Worm (Caenorhabditis elegans) whole organism, young adult: ENCODE results near the gene E02H1.6.

Experiments
- F10E7.11 ChIP-seq: sonication (generic microtip); optimal IDR thresholded peaks from 2 replicates; lab custom pipeline; 2017; ENCODE audit warnings: mild to moderate bottlenecking, missing genetic modification characterization, moderate library complexity, missing compliant biosample characterization
- F22D6.2 ChIP-seq: sonication (generic microtip); optimal IDR thresholded peaks from 2 replicates; lab custom pipeline; 2016; ENCODE audit warnings: mild to moderate bottlenecking, missing genetic modification characterization, missing compliant biosample characterization
- F23B12.7 ChIP-seq: sonication (generic microtip); optimal IDR thresholded peaks from 2 replicates; lab custom pipeline; 2017; ENCODE audit warnings: missing genetic modification characterization, mild to moderate bottlenecking, missing compliant biosample characterization, antibody characterized with exemption, moderate library complexity; ENCODE audit not compliant: insufficient read depth
- F33H1.4 ChIP-seq: fragments of 200-800 bp; sonication (Bioruptor generic); IDR thresholded peaks from 2 replicates; pipeline ENCODE4 v1.3.6; 2022; ENCODE audit warnings: missing genetic modification reagents, missing genetic modification characterization, missing compliant biosample characterization
- F49E8.2 ChIP-seq: sonication (generic microtip); optimal IDR thresholded peaks from 3 replicates; lab custom pipeline; 2017; ENCODE audit warnings: missing genetic modification characterization, mild to moderate bottlenecking, missing compliant biosample characterization, antibody characterized with exemption, moderate library complexity; ENCODE audit not compliant: insufficient read depth
- F55B11.4 ChIP-seq: sonication (generic microtip); optimal IDR thresholded peaks from 2 replicates; lab custom pipeline; 2016; ENCODE audit warnings: missing compliant biosample characterization, missing genetic modification characterization, borderline replicate concordance; ENCODE audit not compliant: insufficient read depth
- F57C9.4 ChIP-seq: sonication (generic microtip); optimal IDR thresholded peaks from 2 replicates; lab custom pipeline; 2017; ENCODE audit warnings: mild to moderate bottlenecking, missing genetic modification characterization, missing compliant biosample characterization
- Y53F4B.3 ChIP-seq: fragments of 200-800 bp; sonication (Bioruptor generic); IDR thresholded peaks from 2 replicates; pipeline ENCODE4 v1.3.6; 2022; ENCODE audit warnings: missing genetic modification reagents, missing genetic modification characterization, missing compliant biosample characterization
- Y56A3A.18 ChIP-seq: fragments of 200-800 bp; sonication (Bioruptor generic); IDR thresholded peaks from 2 replicates; pipeline ENCODE4 v1.3.6; 2022; ENCODE audit warnings: missing genetic modification reagents, missing genetic modification characterization, missing compliant biosample characterization
- Y79H2A.3 ChIP-seq: fragments of 200-800 bp; sonication (Bioruptor generic); conservative IDR thresholded peaks from 2 replicates; pipeline ENCODE4 v1.3.6; 2022; ENCODE audit warnings: missing genetic modification reagents, missing genetic modification characterization, missing compliant biosample characterization
- Y95B8A.8 ChIP-seq: fragments of 200-800 bp; sonication (Bioruptor generic); IDR thresholded peaks from 2 replicates; pipeline ENCODE4 v1.3.6; 2022; ENCODE audit warnings: missing genetic modification reagents, missing genetic modification characterization, missing compliant biosample characterization
- ZK185.1 ChIP-seq: sonication (generic microtip); optimal IDR thresholded peaks from 2 replicates; lab custom pipeline; 2016; ENCODE audit warnings: mild to moderate bottlenecking, missing genetic modification characterization, missing compliant biosample characterization; ENCODE audit not compliant: poor library complexity, severe bottlenecking
- akir-1 ChIP-seq: fragments of 200-800 bp; sonication (Bioruptor generic); optimal IDR thresholded peaks from 2 replicates; lab custom pipeline; 2018; ENCODE audit warnings: mild to moderate bottlenecking, missing genetic modification characterization, moderate library complexity, missing compliant biosample characterization
- ama-1 ChIP-seq, 3 experiments: fragments of 150-350 bp in 1 of 3; sonication (generic microtip) in 2 of 3; optimal IDR thresholded peaks; 2 replicates each; lab custom pipeline; 2014 to 2018; ENCODE audit warnings: missing biosample characterization in 2 of 3, missing genetic modification characterization in 2 of 3, missing genetic modification reagents in 2 of 3
- aptf-2 ChIP-seq: fragments of 200-800 bp; sonication (Bioruptor generic); conservative IDR thresholded peaks from 2 replicates; pipeline ENCODE4 v1.3.6; 2022; ENCODE audit warnings: missing genetic modification reagents, missing genetic modification characterization, missing compliant biosample characterization
- aptf-3 ChIP-seq: fragments of 200-800 bp; sonication (Bioruptor generic); IDR thresholded peaks from 2 replicates; pipeline ENCODE4 v1.3.6; 2022; ENCODE audit warnings: missing genetic modification characterization, missing compliant biosample characterization
- attf-5 ChIP-seq: fragments of 200-800 bp; sonication (Bioruptor generic); optimal IDR thresholded peaks from 2 replicates; lab custom pipeline; 2018; ENCODE audit warnings: mild to moderate bottlenecking, missing genetic modification characterization, missing compliant biosample characterization
- ccch-3 ChIP-seq: fragments of 200-800 bp; sonication (Bioruptor generic); optimal IDR thresholded peaks from 2 replicates; lab custom pipeline; 2018; ENCODE audit warnings: mild to moderate bottlenecking, missing genetic modification characterization, missing compliant biosample characterization
- ceh-40 ChIP-seq: fragments of 200-800 bp; sonication (Bioruptor generic); IDR thresholded peaks from 2 replicates; pipeline ENCODE4 v1.3.6; 2022; ENCODE audit warnings: missing genetic modification characterization, missing compliant biosample characterization
- ceh-79 ChIP-seq: sonication (generic microtip); optimal IDR thresholded peaks from 2 replicates; lab custom pipeline; 2017; ENCODE audit warnings: mild to moderate bottlenecking, missing genetic modification characterization, missing compliant biosample characterization
- chd-7 ChIP-seq: sonication (generic microtip); optimal IDR thresholded peaks from 2 replicates; lab custom pipeline; 2016; ENCODE audit warnings: mild to moderate bottlenecking, missing genetic modification characterization, moderate library complexity, missing compliant biosample characterization
- efl-1 ChIP-seq: fragments of 150-350 bp; optimal IDR thresholded peaks from 2 replicates; lab custom pipeline; 2014; ENCODE audit warnings: missing biosample characterization, missing genetic modification reagents, missing genetic modification characterization
- gei-17 ChIP-seq: fragments of 200-800 bp; sonication (Bioruptor generic); optimal IDR thresholded peaks from 2 replicates; lab custom pipeline; 2018; ENCODE audit warnings: mild to moderate bottlenecking, missing genetic modification characterization, missing compliant biosample characterization
- hsf-1 ChIP-seq: fragments of 200-800 bp; sonication (Bioruptor generic); IDR thresholded peaks from 2 replicates; pipeline ENCODE4 v1.3.6; 2022; ENCODE audit warnings: missing genetic modification reagents, missing genetic modification characterization, missing compliant biosample characterization
- lin-26 ChIP-seq: fragments of 200-800 bp; sonication (Bioruptor generic); IDR thresholded peaks from 2 replicates; pipeline ENCODE4 v1.3.6; 2022; ENCODE audit warnings: missing genetic modification reagents, missing genetic modification characterization, missing compliant biosample characterization
- lin-40 ChIP-seq: sonication (generic microtip); optimal IDR thresholded peaks from 2 replicates; lab custom pipeline; 2016; ENCODE audit warnings: missing genetic modification characterization, mild to moderate bottlenecking, missing compliant biosample characterization, missing genotype, missing genetic modification reagents
- lir-1 ChIP-seq: fragments of 200-800 bp; sonication (Bioruptor generic); conservative IDR thresholded peaks from 2 replicates; pipeline ENCODE4 v1.3.6; 2022; ENCODE audit warnings: missing genetic modification reagents, missing genetic modification characterization, missing compliant biosample characterization
- lsl-1 ChIP-seq: fragments of 200-800 bp; sonication (Bioruptor generic); optimal IDR thresholded peaks from 2 replicates; lab custom pipeline; 2018; ENCODE audit warnings: mild to moderate bottlenecking, missing genetic modification characterization, moderate library complexity, missing compliant biosample characterization
- lsy-27 ChIP-seq: sonication (generic microtip); optimal IDR thresholded peaks from 2 replicates; lab custom pipeline; 2017; ENCODE audit warnings: missing genetic modification characterization, mild to moderate bottlenecking, missing compliant biosample characterization, antibody characterized with exemption, missing genotype, borderline replicate concordance; ENCODE audit not compliant: insufficient read depth
- madf-10 ChIP-seq: sonication (generic microtip); optimal IDR thresholded peaks from 2 replicates; lab custom pipeline; 2016; ENCODE audit warnings: mild to moderate bottlenecking, missing genetic modification characterization, missing compliant biosample characterization
- madf-8 ChIP-seq: fragments of 200-800 bp; sonication (Bioruptor generic); conservative IDR thresholded peaks from 2 replicates; pipeline ENCODE4 v1.3.6; 2022; ENCODE audit warnings: missing genetic modification reagents, missing genetic modification characterization, missing compliant biosample characterization
- nfyb-1 ChIP-seq: fragments of 200-800 bp; sonication (Bioruptor generic); IDR thresholded peaks from 2 replicates; pipeline ENCODE4 v1.3.6; 2022; ENCODE audit warnings: missing genetic modification reagents, missing genetic modification characterization, missing compliant biosample characterization
- nhr-120 ChIP-seq: fragments of 200-800 bp; sonication (Bioruptor generic); IDR thresholded peaks from 2 replicates; pipeline ENCODE4 v1.3.6; 2022; ENCODE audit warnings: missing genetic modification characterization, missing compliant biosample characterization
- nhr-179 ChIP-seq: sonication (generic microtip); optimal IDR thresholded peaks from 2 replicates; lab custom pipeline; 2016; ENCODE audit warnings: mild to moderate bottlenecking, missing genetic modification characterization, missing compliant biosample characterization
- pha-4 ChIP-seq: fragments of 150-350 bp; sonication (generic microtip); optimal IDR thresholded peaks from 2 replicates; lab custom pipeline; 2014; ENCODE audit warnings: missing biosample characterization, missing genetic modification reagents, missing genetic modification characterization
- rpc-1 ChIP-seq, 2 experiments: fragments of 150-350 bp in 1 of 2; sonication (generic microtip) in 1 of 2; optimal IDR thresholded peaks; 2 replicates each; lab custom pipeline; 2014 to 2018; ENCODE audit warnings: missing biosample characterization in 1 of 2, missing genetic modification characterization in 1 of 2, missing genetic modification reagents in 1 of 2, missing genotype in 1 of 2
- sdz-38 ChIP-seq: sonication (generic microtip); optimal IDR thresholded peaks from 2 replicates; lab custom pipeline; 2016; ENCODE audit warnings: missing genotype, missing genetic modification characterization, missing compliant biosample characterization
- snpc-1.3 ChIP-seq: sonication (generic microtip); optimal IDR thresholded peaks from 2 replicates; lab custom pipeline; 2017; ENCODE audit warnings: missing genetic modification characterization, mild to moderate bottlenecking, missing compliant biosample characterization, antibody characterized with exemption, moderate library complexity, missing genotype, missing genetic modification reagents; ENCODE audit not compliant: insufficient read depth
- snpc-4 ChIP-seq, 5 experiments: fragments of 150-350 bp in 1 of 5; sonication (generic microtip) in 4 of 5; optimal IDR thresholded peaks; 2 replicates each; lab custom pipeline; 2014 to 2018; ENCODE audit warnings: missing genetic modification characterization in 5 of 5, missing biosample characterization in 3 of 5, antibody characterized with exemption in 2 of 5, mild to moderate bottlenecking in 2 of 5, missing compliant biosample characterization in 2 of 5, missing genotype in 2 of 5, moderate library complexity in 2 of 5, missing genetic modification reagents in 1 of 5
- somi-1 ChIP-seq: fragments of 200-800 bp; sonication (Bioruptor generic); optimal IDR thresholded peaks from 2 replicates; lab custom pipeline; 2018; ENCODE audit warnings: mild to moderate bottlenecking, missing genetic modification characterization, missing compliant biosample characterization
- sptf-2 ChIP-seq: fragments of 200-800 bp; sonication (Bioruptor generic); optimal IDR thresholded peaks from 2 replicates; lab custom pipeline; 2018; ENCODE audit warnings: mild to moderate bottlenecking, missing genetic modification characterization, missing compliant biosample characterization
- tlf-1 ChIP-seq: fragments of 200-800 bp; sonication (Bioruptor generic); optimal IDR thresholded peaks from 2 replicates; lab custom pipeline; 2018; ENCODE audit warnings: mild to moderate bottlenecking, missing genetic modification characterization, missing compliant biosample characterization
- unc-62 ChIP-seq: fragments of 150-350 bp; optimal IDR thresholded peaks from 2 replicates; lab custom pipeline; 2014; ENCODE audit warnings: missing biosample characterization, missing genetic modification reagents, missing genetic modification characterization
- ztf-22 ChIP-seq: fragments of 200-800 bp; sonication (Bioruptor generic); optimal IDR thresholded peaks from 2 replicates; lab custom pipeline; 2018; ENCODE audit warnings: mild to moderate bottlenecking, missing genetic modification characterization, moderate library complexity, missing compliant biosample characterization
- ztf-28 ChIP-seq: fragments of 200-800 bp; sonication (Bioruptor generic); IDR thresholded peaks from 2 replicates; pipeline ENCODE4 v1.3.6; 2022; ENCODE audit warnings: missing genetic modification reagents, missing genetic modification characterization, missing compliant biosample characterization

E02H1.6 gene

ce11 chrII:9566045-9566444 is 30.5 kb upstream of the E02H1.6 start (continued):
- TF ChIP-seq F49E8.2 (tag; lab: Kevin White, UChicago) (peak; percentile 45), hsf-1 (GFP tag; lab: Robert Waterston, UW) (no peak), Y95B8A.8 (GFP tag; lab: Robert Waterston, UW) (no peak; the same call in 1 of the 2 replicates), gei-17 (GFP tag; lab: Kevin White, UChicago) (no peak), ztf-22 (GFP tag; lab: Kevin White, UChicago) (no peak), madf-10 (tag; lab: Kevin White, UChicago) (peak; percentile 53), unc-62 (no peak), lsy-27 (tag; lab: Kevin White, UChicago) (no peak), lin-26 (peak; percentile 97), ceh-40 (no peak), aptf-3 (GFP tag; lab: Robert Waterston, UW) (no peak), F10E7.11 (tag; lab: Kevin White, UChicago) (no peak), F23B12.7 (tag; lab: Kevin White, UChicago) (peak; percentile 84), Y53F4B.3 (no peak), F55B11.4 (no peak), ama-1 (optimal IDR thresholded peaks at IDR 0.05; lab: Kevin White, UChicago) (no peak), ama-1 (GFP tag; optimal IDR thresholded peaks at IDR 0.05; lab: Kevin White, UChicago) (peak in 1 of 2 experiments; percentile 85), ZK185.1 (peak; percentile 56), nfyb-1 (GFP tag; lab: Robert Waterston, UW) (peak; percentile 87), tlf-1 (GFP tag; lab: Kevin White, UChicago) (peak; percentile 6), ccch-3 (GFP tag; lab: Kevin White, UChicago) (no peak), attf-5 (GFP tag; lab: Kevin White, UChicago) (peak; percentile 61), F57C9.4 (no peak), lsl-1 (GFP tag; lab: Kevin White, UChicago) (peak; percentile 53), nhr-120 (GFP tag; lab: Robert Waterston, UW) (0 out of 2 replicates have a peak, but pooled peaks have one; percentile 81), aptf-2 (GFP tag; lab: Robert Waterston, UW) (0 out of 2 replicates have a peak, but pooled peaks have one; percentile 65), sdz-38 (no peak), snpc-1.3 (tag; lab: Kevin White, UChicago) (peak; percentile 55), lin-40 (tag; lab: Kevin White, UChicago) (peak; percentile 62), lir-1 (GFP tag; lab: Robert Waterston, UW) (no peak), efl-1 (GFP tag; lab: Kevin White, UChicago) (no peak), snpc-4 (GFP tag; optimal IDR thresholded peaks at IDR 0.05; lab: Kevin White, UChicago) (peak; percentile 63), snpc-4 (tag; optimal IDR thresholded peaks at IDR 0.05; lab: Kevin White, UChicago) (peak in 3 of 4 experiments; percentile 44 to 74 (median 65)), chd-7 (tag; lab: Kevin White, UChicago) (peak; percentile 80), pha-4 (tag; lab: Kevin White, UChicago) (no peak), F22D6.2 (tag; lab: Kevin White, UChicago) (no peak), Y56A3A.18 (GFP tag; lab: Robert Waterston, UW) (peak; percentile 77; the same call in 1 of the 2 replicates), ceh-79 (tag; lab: Kevin White, UChicago) (no peak), Y79H2A.3 (GFP tag; lab: Robert Waterston, UW) (0 out of 2 replicates have a peak, but pooled peaks have one; percentile 51), F33H1.4 (peak; percentile 46; the same call in 1 of the 2 replicates), sptf-2 (GFP tag; lab: Kevin White, UChicago) (peak; percentile 12), rpc-1 (optimal IDR thresholded peaks at IDR 0.05; lab: Kevin White, UChicago) (peak; percentile 83), rpc-1 (tag; optimal IDR thresholded peaks at IDR 0.05; lab: Kevin White, UChicago) (peak; percentile 95), madf-8 (0 out of 2 replicates have a peak, but pooled peaks have one; percentile 32), somi-1 (GFP tag; lab: Kevin White, UChicago) (peak; percentile 65), akir-1 (GFP tag; lab: Kevin White, UChicago) (no peak), ztf-28 (GFP tag; lab: Robert Waterston, UW) (0 out of 2 replicates have a peak, but pooled peaks have one; percentile 58), nhr-179 (no peak)
